Worm (Caenorhabditis elegans) whole organism, L4 larva: ENCODE results near the gene kvs-1.

ENCODE experiments used
- Y75B8A.6 ChIP-seq: fragments of 200-800 bp; sonication (Bioruptor generic); IDR thresholded peaks from 2 replicates; pipeline ENCODE4 v1.3.6; 2022; ENCODE audit warnings: missing genetic modification reagents, missing genetic modification characterization, missing compliant biosample characterization
- ces-1 ChIP-seq: fragments of 150-350 bp; sonication (generic microtip); optimal IDR thresholded peaks from 4 replicates; lab custom pipeline; 2014; ENCODE audit warnings: missing biosample characterization, missing genetic modification reagents, missing genetic modification characterization
- daf-19 ChIP-seq: fragments of 200-800 bp; sonication (Bioruptor generic); conservative IDR thresholded peaks from 2 replicates; pipeline ENCODE4 v1.3.6; 2022; ENCODE audit warnings: missing genetic modification characterization, missing compliant biosample characterization
- lin-39 ChIP-seq: fragments of 150-350 bp; optimal IDR thresholded peaks from 2 replicates; lab custom pipeline; 2014; ENCODE audit warnings: missing biosample characterization, missing genetic modification reagents, missing genetic modification characterization
- mxl-3 ChIP-seq: fragments of 200-800 bp; sonication (Bioruptor generic); optimal IDR thresholded peaks from 2 replicates; lab custom pipeline; 2018; ENCODE audit warnings: mild to moderate bottlenecking, missing genetic modification characterization, missing compliant biosample characterization
- tag-97 ChIP-seq: fragments of 200-800 bp; sonication (Bioruptor generic); IDR thresholded peaks from 2 replicates; pipeline ENCODE4 v1.3.6; 2022; ENCODE audit warnings: missing genetic modification characterization, missing compliant biosample characterization

DNA sequence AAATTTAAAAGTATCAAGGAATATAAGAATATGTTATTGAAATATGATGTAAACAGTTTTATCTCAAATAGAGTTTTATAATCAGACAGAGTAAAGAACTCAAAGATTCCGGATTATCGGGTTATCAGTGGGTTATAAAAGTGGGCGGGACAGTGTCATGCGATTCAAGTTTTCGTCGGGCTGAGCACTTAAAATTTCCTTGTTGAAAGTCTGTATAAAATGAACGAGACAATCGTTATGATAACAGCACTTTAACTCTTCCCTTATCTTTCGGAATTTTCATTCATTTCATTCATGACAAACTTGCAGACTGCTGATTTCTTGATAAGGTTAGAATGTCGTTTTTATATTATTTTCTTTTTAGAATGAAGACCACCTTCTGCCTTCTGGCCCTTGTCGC, 18.7 kb upstream of the kvs-1 start, which contains the start of gene spp-14:
- TF ChIP-seq daf-19 (GFP tag; lab: Robert Waterston, UW) (no peak), lin-39 (tag; lab: Kevin White, UChicago) (no peak), tag-97 (GFP tag; lab: Robert Waterston, UW) (no peak), ces-1 (GFP tag; lab: Kevin White, UChicago) (no peak), Y75B8A.6 (GFP tag; lab: Robert Waterston, UW) (no peak), mxl-3 (GFP tag; lab: Kevin White, UChicago) (no peak)
